Fruit fly (Drosophila melanogaster) whole organism, pupa: ENCODE results near the gene CG10232.

ENCODE experiments used
- CG12605 ChIP-seq: fragments of 200-800 bp; sonication (Bioruptor generic); IDR thresholded peaks from 2 replicates; pipeline ENCODE4 v1.3.6; 2022; ENCODE audit warnings: missing biosample characterization, missing genetic modification characterization
- CG13204 ChIP-seq: fragments of 200-800 bp; sonication (Bioruptor generic); optimal IDR thresholded peaks from 2 replicates; lab custom pipeline; 2018; ENCODE audit warnings: missing biosample characterization, mild to moderate bottlenecking, missing genetic modification characterization, moderate library complexity
- CG15710 ChIP-seq: fragments of 200-800 bp; sonication (Bioruptor generic); optimal IDR thresholded peaks from 2 replicates; lab custom pipeline; 2018; ENCODE audit warnings: missing biosample characterization, mild to moderate bottlenecking, missing genetic modification characterization, moderate library complexity
- CG4496 ChIP-seq: fragments of 200-800 bp; sonication (Bioruptor generic); IDR thresholded peaks from 3 replicates; pipeline ENCODE4 v1.3.6; 2022; ENCODE audit warnings: missing biosample characterization, missing genetic modification characterization
- CG8159 ChIP-seq: fragments of 200-800 bp; sonication (Bioruptor generic); optimal IDR thresholded peaks from 3 replicates; lab custom pipeline; 2018; ENCODE audit warnings: missing biosample characterization, mild to moderate bottlenecking, missing genetic modification characterization, moderate library complexity
- CG9948 ChIP-seq: fragments of 200-800 bp; sonication (Bioruptor generic); optimal IDR thresholded peaks from 2 replicates; lab custom pipeline; 2018; ENCODE audit warnings: missing biosample characterization, mild to moderate bottlenecking, missing genetic modification characterization, moderate library complexity
- fd96Ca ChIP-seq: fragments of 200-800 bp; sonication (Bioruptor generic); IDR thresholded peaks from 3 replicates; pipeline ENCODE4 v1.3.6; 2022; ENCODE audit warnings: missing biosample characterization, missing genetic modification characterization
- rn ChIP-seq: fragments of 200-800 bp; sonication (Bioruptor generic); IDR thresholded peaks from 2 replicates; pipeline ENCODE4 v1.3.6; 2022; ENCODE audit warnings: missing biosample characterization, missing genetic modification characterization

DNA sequence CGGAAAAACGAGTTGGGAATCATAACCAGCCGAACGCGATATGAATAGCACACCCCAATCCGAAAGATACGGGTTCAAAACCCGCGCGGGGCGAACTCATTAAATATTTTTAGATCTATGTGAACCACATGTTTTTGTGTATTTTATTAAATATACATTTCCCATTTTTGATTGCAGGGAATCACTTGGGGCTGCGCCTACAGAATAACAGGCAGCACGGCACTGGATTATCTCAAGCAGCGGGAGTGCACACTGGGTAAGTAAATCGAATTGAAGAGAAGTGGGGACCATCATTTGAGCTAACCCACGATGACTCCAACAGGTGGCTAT lies 9.0 kb upstream of the CG10232 start:
- no peak for TF ChIP-seq rn (GFP tag; lab: Robert Waterston, UW)
- no peak for TF ChIP-seq CG8159
- no peak for TF ChIP-seq CG13204 (GFP tag; lab: Kevin White, UChicago)
- no peak for TF ChIP-seq CG9948 (tag; lab: Kevin White, UChicago)
- no peak for TF ChIP-seq CG4496 (GFP tag; lab: Robert Waterston, UW)
- TF ChIP-seq CG12605 (GFP tag; lab: Robert Waterston, UW) = no peak
- no peak for TF ChIP-seq CG15710 (tag; lab: Kevin White, UChicago)
- no peak for TF ChIP-seq fd96Ca (GFP tag; lab: Robert Waterston, UW)
